Worm (Caenorhabditis elegans): ENCODE results near the gene sinh-1.

DNA sequence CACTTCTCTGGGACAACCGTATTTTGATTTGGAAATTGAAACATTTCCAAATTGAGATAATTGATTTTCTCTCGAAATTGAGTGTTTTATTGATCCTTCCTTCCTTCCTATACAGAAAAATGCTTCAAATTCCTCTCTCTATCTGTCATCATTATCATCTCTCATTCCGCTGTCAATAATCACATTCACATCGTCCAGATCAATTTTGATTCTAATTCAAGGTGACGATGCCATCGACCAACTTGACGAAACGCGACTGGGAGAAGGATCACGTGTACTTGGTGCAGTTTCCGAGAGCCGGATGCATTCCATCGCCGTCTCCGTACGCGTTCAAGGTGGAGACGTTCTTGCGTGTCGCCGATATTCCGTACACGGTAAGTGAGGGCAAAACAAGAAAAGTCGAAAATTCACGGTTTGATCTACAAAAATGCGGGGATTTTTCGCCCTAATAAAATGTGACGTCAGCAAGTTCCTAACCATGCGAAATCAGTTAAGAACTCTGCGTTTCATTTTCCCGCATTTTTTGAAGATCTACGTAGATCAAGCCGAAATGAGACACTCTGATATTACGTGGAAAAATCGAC lies 36.0 kb downstream of the sinh-1 start, which contains the start of gene faxc-1:
- no peak for TF ChIP-seq nhr-28 (tag; optimal IDR thresholded peaks at IDR 0.05)
- no peak for TF ChIP-seq pha-4 (tag; optimal IDR thresholded peaks at IDR 0.05)
- no peak for TF ChIP-seq snpc-4 (tag; optimal IDR thresholded peaks at IDR 0.05)
- TF ChIP-seq ceh-43 (GFP tag; optimal IDR thresholded peaks at IDR 0.05) = no peak
- no peak for TF ChIP-seq ces-1 (GFP tag; optimal IDR thresholded peaks at IDR 0.05)
- no peak for TF ChIP-seq elt-3 (tag; optimal IDR thresholded peaks at IDR 0.05)
- TF ChIP-seq blmp-1 (tag; optimal IDR thresholded peaks at IDR 0.05) = no peak
- TF ChIP-seq lin-13 (tag; optimal IDR thresholded peaks at IDR 0.05) = no peak
- no peak for TF ChIP-seq unc-120 (tag; optimal IDR thresholded peaks at IDR 0.05; ENCODE audit: poor library complexity, severe bottlenecking)
